Fruit fly (Drosophila melanogaster) whole organism, pupa: ENCODE data around the gene Rab3GAP1.

Experiments used
- CG12605 ChIP-seq: fragments of 200-800 bp; sonication (Bioruptor generic); IDR thresholded peaks from 2 replicates; pipeline ENCODE4 v1.3.6; 2022; ENCODE audit warnings: missing biosample characterization, missing genetic modification characterization
- CG15710 ChIP-seq: fragments of 200-800 bp; sonication (Bioruptor generic); optimal IDR thresholded peaks from 2 replicates; lab custom pipeline; 2018; ENCODE audit warnings: missing biosample characterization, mild to moderate bottlenecking, missing genetic modification characterization, moderate library complexity
- CG4496 ChIP-seq: fragments of 200-800 bp; sonication (Bioruptor generic); IDR thresholded peaks from 3 replicates; pipeline ENCODE4 v1.3.6; 2022; ENCODE audit warnings: missing biosample characterization, missing genetic modification characterization
- CG8159 ChIP-seq: fragments of 200-800 bp; sonication (Bioruptor generic); optimal IDR thresholded peaks from 3 replicates; lab custom pipeline; 2018; ENCODE audit warnings: missing biosample characterization, mild to moderate bottlenecking, missing genetic modification characterization, moderate library complexity
- CG9948 ChIP-seq: fragments of 200-800 bp; sonication (Bioruptor generic); optimal IDR thresholded peaks from 2 replicates; lab custom pipeline; 2018; ENCODE audit warnings: missing biosample characterization, mild to moderate bottlenecking, missing genetic modification characterization, moderate library complexity
- D1 ChIP-seq: fragments of 200-800 bp; sonication (Bioruptor generic); optimal IDR thresholded peaks from 2 replicates; lab custom pipeline; 2018; ENCODE audit warnings: missing biosample characterization, mild to moderate bottlenecking, missing genetic modification characterization, moderate library complexity
- EcR ChIP-seq: fragments of 200-800 bp; sonication (Bioruptor generic); optimal IDR thresholded peaks from 3 replicates; lab custom pipeline; 2019; ENCODE audit warnings: missing biosample characterization, missing genetic modification characterization, mild to moderate bottlenecking, moderate library complexity, missing genetic modification reagents
- Ets98B ChIP-seq: fragments of 200-800 bp; sonication (Bioruptor generic); IDR thresholded peaks from 2 replicates; pipeline ENCODE4 v1.3.6; 2022; ENCODE audit warnings: missing biosample characterization, missing genetic modification characterization
- Pif1B ChIP-seq: fragments of 200-800 bp; sonication (Bioruptor generic); optimal IDR thresholded peaks from 3 replicates; lab custom pipeline; 2016; ENCODE audit warnings: missing biosample characterization, missing genetic modification characterization
- Snoo ChIP-seq: fragments of 200-800 bp; sonication (Bioruptor generic); optimal IDR thresholded peaks from 3 replicates; lab custom pipeline; 2017; ENCODE audit warnings: missing biosample characterization, mild to moderate bottlenecking, missing genetic modification characterization, inconsistent platforms
- fd96Ca ChIP-seq: fragments of 200-800 bp; sonication (Bioruptor generic); IDR thresholded peaks from 3 replicates; pipeline ENCODE4 v1.3.6; 2022; ENCODE audit warnings: missing biosample characterization, missing genetic modification characterization
- gl ChIP-seq: fragments of 200-800 bp; sonication (Bioruptor generic); optimal IDR thresholded peaks from 2 replicates; lab custom pipeline; 2018; ENCODE audit warnings: missing biosample characterization, mild to moderate bottlenecking, missing genetic modification characterization
- rn ChIP-seq: fragments of 200-800 bp; sonication (Bioruptor generic); IDR thresholded peaks from 2 replicates; pipeline ENCODE4 v1.3.6; 2022; ENCODE audit warnings: missing biosample characterization, missing genetic modification characterization

dm6 chr2L:1646037-1646436, 35.1 kb upstream of the Rab3GAP1 start:
- no peak for TF ChIP-seq rn
- no peak for TF ChIP-seq Pif1B (GFP tag; lab: Kevin White, UChicago)
- TF ChIP-seq EcR (GFP tag; lab: Kevin White, UChicago), result no peak
- TF ChIP-seq D1, result no peak
- no peak for TF ChIP-seq fd96Ca (GFP tag; lab: Robert Waterston, UW)
- no peak for TF ChIP-seq Snoo
- TF ChIP-seq CG15710, result no peak
- TF ChIP-seq Ets98B (GFP tag; lab: Robert Waterston, UW), result no peak
- TF ChIP-seq CG4496 (GFP tag; lab: Robert Waterston, UW), result no peak
- no peak for TF ChIP-seq CG9948 (tag; lab: Kevin White, UChicago)
- no peak for TF ChIP-seq CG8159 (tag; lab: Kevin White, UChicago)
- no peak for TF ChIP-seq gl (tag; lab: Kevin White, UChicago)
- no peak for TF ChIP-seq CG12605 (GFP tag; lab: Robert Waterston, UW)
